Fruit fly (Drosophila melanogaster): ENCODE data around the gene Ranbp21.

The Ranbp21 gene

dm6 chrX:19666991-19667409 is 14.9 kb upstream of the Ranbp21 start, which contains the start of gene Zw (continued):
- peak; percentile 42 for TF ChIP-seq inv (GFP tag; IDR thresholded peaks at IDR 0.05; ENCODE audit: partially characterized antibody)
- no peak for TF ChIP-seq hkb (optimal IDR thresholded peaks at IDR 0.05)
- TF ChIP-seq hkb (GFP tag; IDR thresholded peaks at IDR 0.05), result peak; percentile 27; the same call in 1 of the 2 replicates
- TF ChIP-seq aop (GFP tag; IDR thresholded peaks at IDR 0.05), result no peak
- TF ChIP-seq CG13296 (GFP tag; optimal IDR thresholded peaks at IDR 0.05), result peak; percentile 28
- peak; percentile 67 for TF ChIP-seq sob (GFP tag; IDR thresholded peaks at IDR 0.05)
- no peak for TF ChIP-seq Trl (optimal IDR thresholded peaks at IDR 0.05)
- peak; percentile 47 for TF ChIP-seq Trl (GFP tag; optimal IDR thresholded peaks at IDR 0.05)
- TF ChIP-seq Gsc (GFP tag; IDR thresholded peaks at IDR 0.05), result 0 out of 2 replicates have a peak, but pooled peaks have one; percentile 16
- peak; percentile 57 for TF ChIP-seq Bgb (GFP tag; IDR thresholded peaks at IDR 0.05; ENCODE audit: partially characterized antibody)
- TF ChIP-seq hbn (GFP tag; IDR thresholded peaks at IDR 0.05; ENCODE audit: partially characterized antibody), result no peak
- no peak for TF ChIP-seq CG10462 (GFP tag; optimal IDR thresholded peaks at IDR 0.05)
- peak; percentile 19 for TF ChIP-seq CG12155 (GFP tag; optimal IDR thresholded peaks at IDR 0.05)
- TF ChIP-seq crp (GFP tag; optimal IDR thresholded peaks at IDR 0.05), result peak in 1 of 2 experiments; percentile 70
- peak; percentile 9 for TF ChIP-seq CG12071 (GFP tag; optimal IDR thresholded peaks at IDR 0.05)
- no peak for TF ChIP-seq bigmax (GFP tag; optimal IDR thresholded peaks at IDR 0.05)
- TF ChIP-seq pho (GFP tag; optimal IDR thresholded peaks at IDR 0.05), result no peak
- peak; percentile 56 for TF ChIP-seq Dip3 (GFP tag; optimal IDR thresholded peaks at IDR 0.05)
- TF ChIP-seq CG10267 (tag; optimal IDR thresholded peaks at IDR 0.05), result no peak
- peak; percentile 35 for TF ChIP-seq CG10979 (tag; optimal IDR thresholded peaks at IDR 0.05)
- peak; percentile 40 for TF ChIP-seq lbe (GFP tag; optimal IDR thresholded peaks at IDR 0.05)
- peak; percentile 62 for TF ChIP-seq HmgZ (tag; optimal IDR thresholded peaks at IDR 0.05)
- peak; percentile 59 for TF ChIP-seq gem (tag; optimal IDR thresholded peaks at IDR 0.05)
- peak; percentile 62 for TF ChIP-seq sug (tag; optimal IDR thresholded peaks at IDR 0.05)
- TF ChIP-seq Jarid2 (GFP tag; optimal IDR thresholded peaks at IDR 0.05), result no peak
- peak; percentile 89 for TF ChIP-seq CG6175 (GFP tag; IDR thresholded peaks at IDR 0.05)
- TF ChIP-seq CG3838 (GFP tag; optimal IDR thresholded peaks at IDR 0.05), result no peak
- peak; percentile 59 for TF ChIP-seq zfh2 (GFP tag; optimal IDR thresholded peaks at IDR 0.05)
- no peak for TF ChIP-seq NC2β (GFP tag; optimal IDR thresholded peaks at IDR 0.05)
- TF ChIP-seq CG5180 (GFP tag; optimal IDR thresholded peaks at IDR 0.05), result peak; percentile 23
- peak; percentile 23 for TF ChIP-seq Hsf (GFP tag; optimal IDR thresholded peaks at IDR 0.05)
- peak; percentile 47 for TF ChIP-seq bcd (GFP tag; optimal IDR thresholded peaks at IDR 0.05)
- TF ChIP-seq Pdp1 (GFP tag; optimal IDR thresholded peaks at IDR 0.05), result peak; percentile 38 to 43
- peak; percentile 46 for TF ChIP-seq CG9609 (GFP tag; optimal IDR thresholded peaks at IDR 0.05)
- no peak for TF ChIP-seq CG7745 (tag; optimal IDR thresholded peaks at IDR 0.05)
- TF ChIP-seq CG2875 (GFP tag; optimal IDR thresholded peaks at IDR 0.05), result no peak
- peak; percentile 67 for TF ChIP-seq amos (GFP tag; IDR thresholded peaks at IDR 0.05; ENCODE audit: partially characterized antibody)
- TF ChIP-seq cg (GFP tag; optimal IDR thresholded peaks at IDR 0.05), result peak; percentile 28
- TF ChIP-seq slbo (GFP tag; IDR thresholded peaks at IDR 0.05), result peak; percentile 86
- TF ChIP-seq CG16813 (GFP tag; IDR thresholded peaks at IDR 0.05; ENCODE audit: partially characterized antibody), result peak; percentile 70
- TF ChIP-seq CG2678 (tag; optimal IDR thresholded peaks at IDR 0.05), result peak; percentile 57
- TF ChIP-seq CG1603 (tag; optimal IDR thresholded peaks at IDR 0.05), result peak; percentile 53
- TF ChIP-seq CoRest (tag; optimal IDR thresholded peaks at IDR 0.05), result peak; percentile 43
- peak; percentile 35 for TF ChIP-seq Usf (GFP tag; optimal IDR thresholded peaks at IDR 0.05)
- peak; percentile 15 for TF ChIP-seq Atf-2 (GFP tag; optimal IDR thresholded peaks at IDR 0.05)
- peak; percentile 48 for TF ChIP-seq B-H2 (GFP tag; optimal IDR thresholded peaks at IDR 0.05)
- TF ChIP-seq pan (optimal IDR thresholded peaks at IDR 0.05), result no peak
- TF ChIP-seq pan (GFP tag; optimal IDR thresholded peaks at IDR 0.05 in 1 of 2, IDR thresholded peaks at IDR 0.05 in 1 of 2), result peak in 1 of 2 experiments; percentile 54
- TF ChIP-seq CG1024 (GFP tag; IDR thresholded peaks at IDR 0.05), result 0 out of 2 replicates have a peak, but pooled peaks have one; percentile 7
- peak; percentile 50 for TF ChIP-seq CG9817 (tag; optimal IDR thresholded peaks at IDR 0.05)

Data from whole organism, embryonic.